Fruit fly (Drosophila melanogaster) whole organism, embryonic: ENCODE measurements around the gene CG2006.
A peak's percentile ranks its signal among the peaks of the same experiment; 100 is the strongest.

Source experiments
- Bteb2 ChIP-seq: fragments of 200-800 bp; sonication (Bioruptor generic); optimal IDR thresholded peaks from 2 replicates; lab custom pipeline; 2016; ENCODE audit warnings: missing biosample characterization, missing genetic modification characterization
- CG12942 ChIP-seq: fragments of 200-800 bp; sonication (Bioruptor generic); optimal IDR thresholded peaks from 3 replicates; lab custom pipeline; 2016; ENCODE audit warnings: missing biosample characterization, missing genetic modification characterization
- CG13296 ChIP-seq: fragments of 200-800 bp; sonication (Bioruptor generic); optimal IDR thresholded peaks from 3 replicates; lab custom pipeline; 2018; ENCODE audit warnings: missing biosample characterization, mild to moderate bottlenecking, missing genetic modification characterization
- CG14441 ChIP-seq: fragments of 200-800 bp; sonication (Bioruptor generic); IDR thresholded peaks from 2 replicates; pipeline ENCODE4 v1.3.6; 2022; ENCODE audit warnings: missing biosample characterization, missing genetic modification characterization
- CG15011 ChIP-seq: fragments of 200-800 bp; sonication (Bioruptor generic); optimal IDR thresholded peaks from 3 replicates; lab custom pipeline; 2018; ENCODE audit warnings: missing biosample characterization, mild to moderate bottlenecking, missing genetic modification characterization
- CG16813 ChIP-seq: fragments of 200-800 bp; sonication (Bioruptor generic); IDR thresholded peaks from 3 replicates; pipeline ENCODE4 v1.3.6; 2022; ENCODE audit warnings: missing biosample characterization, missing genetic modification characterization; ENCODE audit not compliant: partially characterized antibody
- CG17568 ChIP-seq: fragments of 200-800 bp; sonication (Bioruptor generic); optimal IDR thresholded peaks from 2 replicates; lab custom pipeline; 2018; ENCODE audit warnings: missing biosample characterization, mild to moderate bottlenecking, missing genetic modification characterization, moderate library complexity
- CG18476 ChIP-seq: fragments of 200-800 bp; sonication (Bioruptor generic); optimal IDR thresholded peaks from 2 replicates; lab custom pipeline; 2016; ENCODE audit warnings: missing biosample characterization, mild to moderate bottlenecking, missing genetic modification characterization
- CG32767 ChIP-seq: fragments of 200-800 bp; sonication (Bioruptor generic); IDR thresholded peaks from 2 replicates; pipeline ENCODE4 v1.3.6; 2022; ENCODE audit warnings: missing biosample characterization, missing genetic modification characterization
- CG42726 ChIP-seq: fragments of 200-800 bp; sonication (Bioruptor generic); IDR thresholded peaks from 2 replicates; pipeline ENCODE4 v1.3.6; 2022; ENCODE audit warnings: missing biosample characterization, missing genetic modification characterization; ENCODE audit not compliant: partially characterized antibody
- CG4282 ChIP-seq: fragments of 200-800 bp; sonication (Bioruptor generic); optimal IDR thresholded peaks from 2 replicates; lab custom pipeline; 2016; ENCODE audit warnings: missing biosample characterization, missing genetic modification characterization
- CG6175 ChIP-seq: fragments of 200-800 bp; sonication (Bioruptor generic); IDR thresholded peaks from 3 replicates; pipeline ENCODE4 v1.3.6; 2022; ENCODE audit warnings: missing biosample characterization, missing genetic modification characterization
- CG7928 ChIP-seq: fragments of 200-800 bp; sonication (Bioruptor generic); optimal IDR thresholded peaks from 2 replicates; lab custom pipeline; 2017; ENCODE audit warnings: missing biosample characterization, mild to moderate bottlenecking, missing genetic modification characterization
- CG7963 ChIP-seq: fragments of 200-800 bp; sonication (Bioruptor generic); IDR thresholded peaks from 3 replicates; pipeline ENCODE4 v1.3.6; 2022; ENCODE audit warnings: missing biosample characterization, missing genetic modification characterization; ENCODE audit not compliant: partially characterized antibody
- CG8359 ChIP-seq: fragments of 200-800 bp; sonication (Bioruptor generic); optimal IDR thresholded peaks from 2 replicates; lab custom pipeline; 2017; ENCODE audit warnings: missing biosample characterization, mild to moderate bottlenecking, missing genetic modification characterization, borderline replicate concordance
- CTCF ChIP-seq: fragments of 200-800 bp; sonication (Bioruptor generic); optimal IDR thresholded peaks from 2 replicates; lab custom pipeline; 2017; ENCODE audit warnings: missing biosample characterization, mild to moderate bottlenecking, missing genetic modification characterization, moderate library complexity
- CkIIα-i1 ChIP-seq: fragments of 200-800 bp; sonication (Bioruptor generic); IDR thresholded peaks from 2 replicates; pipeline ENCODE4 v1.3.6; 2022; ENCODE audit warnings: missing biosample characterization, missing genetic modification characterization
- Dad ChIP-seq: fragments of 200-800 bp; sonication (Bioruptor generic); optimal IDR thresholded peaks from 3 replicates; lab custom pipeline; 2016; ENCODE audit warnings: missing biosample characterization, missing genetic modification characterization
- Dip2 ChIP-seq: fragments of 200-800 bp; sonication (Bioruptor generic); IDR thresholded peaks from 2 replicates; pipeline ENCODE4 v1.3.6; 2022; ENCODE audit warnings: missing biosample characterization, missing genetic modification characterization
- Doc3 ChIP-seq: fragments of 200-800 bp; sonication (Bioruptor generic); IDR thresholded peaks from 3 replicates; pipeline ENCODE4 v1.3.6; 2022; ENCODE audit warnings: missing biosample characterization, missing genetic modification characterization; ENCODE audit not compliant: partially characterized antibody
- Dp ChIP-seq: fragments of 200-800 bp; sonication (Bioruptor generic); optimal IDR thresholded peaks from 2 replicates; lab custom pipeline; 2018; ENCODE audit warnings: missing biosample characterization, mild to moderate bottlenecking, missing genetic modification characterization, moderate library complexity
- Drgx ChIP-seq: fragments of 200-800 bp; sonication (Bioruptor generic); IDR thresholded peaks from 2 replicates; pipeline ENCODE4 v1.3.6; 2022; ENCODE audit warnings: missing biosample characterization, missing genetic modification characterization
- Elba2 ChIP-seq: fragments of 200-800 bp; sonication (Bioruptor generic); optimal IDR thresholded peaks from 3 replicates; lab custom pipeline; 2016; ENCODE audit warnings: missing biosample characterization, missing genetic modification characterization
- Hmx ChIP-seq: fragments of 200-800 bp; sonication (Bioruptor generic); optimal IDR thresholded peaks from 2 replicates; lab custom pipeline; 2016; ENCODE audit warnings: missing biosample characterization, missing genetic modification characterization
- Oaz ChIP-seq: fragments of 200-800 bp; sonication (Bioruptor generic); IDR thresholded peaks from 2 replicates; pipeline ENCODE4 v1.3.6; 2022; ENCODE audit warnings: missing biosample characterization, missing genetic modification characterization
- Oli ChIP-seq: fragments of 200-800 bp; sonication (Bioruptor generic); optimal IDR thresholded peaks from 2 replicates; lab custom pipeline; 2018; ENCODE audit warnings: missing biosample characterization, mild to moderate bottlenecking, missing genetic modification characterization, moderate library complexity
- ab ChIP-seq: fragments of 200-800 bp; sonication (Bioruptor generic); optimal IDR thresholded peaks from 2 replicates; lab custom pipeline; 2016; ENCODE audit warnings: missing biosample characterization, missing genetic modification characterization
- abd-A ChIP-seq: fragments of 200-800 bp; sonication (Bioruptor generic); optimal IDR thresholded peaks from 3 replicates; lab custom pipeline; 2019; ENCODE audit warnings: missing biosample characterization, mild to moderate bottlenecking, missing genetic modification characterization, moderate library complexity
- ac ChIP-seq: fragments of 200-800 bp; sonication (Bioruptor generic); optimal IDR thresholded peaks from 3 replicates; lab custom pipeline; 2017; ENCODE audit warnings: missing biosample characterization, mild to moderate bottlenecking, missing genetic modification characterization
- al ChIP-seq: fragments of 200-800 bp; sonication (Bioruptor generic); IDR thresholded peaks from 2 replicates; pipeline ENCODE4 v1.3.6; 2022; ENCODE audit warnings: missing biosample characterization, missing genetic modification characterization
- aop ChIP-seq: fragments of 200-800 bp; sonication (Bioruptor generic); IDR thresholded peaks from 2 replicates; pipeline ENCODE4 v1.3.6; 2022; ENCODE audit warnings: missing biosample characterization, missing genetic modification characterization
- ci ChIP-seq: fragments of 200-800 bp; sonication (Bioruptor generic); IDR thresholded peaks from 3 replicates; pipeline ENCODE4 v1.3.6; 2022; ENCODE audit warnings: missing biosample characterization, missing genetic modification characterization
- croc ChIP-seq: fragments of 200-800 bp; sonication (Bioruptor generic); conservative IDR thresholded peaks from 3 replicates; pipeline ENCODE4 v1.3.6; 2022; ENCODE audit warnings: missing biosample characterization, missing genetic modification characterization
- exex ChIP-seq: fragments of 200-800 bp; sonication (Bioruptor generic); optimal IDR thresholded peaks from 4 replicates; lab custom pipeline; 2018; ENCODE audit warnings: missing biosample characterization, mild to moderate bottlenecking, missing genetic modification characterization, moderate library complexity
- fd96Cb ChIP-seq: fragments of 200-800 bp; sonication (Bioruptor generic); optimal IDR thresholded peaks from 2 replicates; lab custom pipeline; 2018; ENCODE audit warnings: missing biosample characterization, mild to moderate bottlenecking, missing genetic modification characterization, moderate library complexity
- ham ChIP-seq: fragments of 200-800 bp; sonication (Bioruptor generic); IDR thresholded peaks from 2 replicates; pipeline ENCODE4 v1.3.6; 2022; ENCODE audit warnings: missing biosample characterization, missing genetic modification characterization
- hb ChIP-seq: fragments of 200-800 bp; sonication (Bioruptor generic); IDR thresholded peaks from 3 replicates; pipeline ENCODE4 v1.3.6; 2022; ENCODE audit warnings: missing biosample characterization, missing genetic modification characterization; ENCODE audit not compliant: partially characterized antibody
- hkb ChIP-seq, 2 experiments: fragments of 200-800 bp in 1 of 2; fragments of >200 bp in 1 of 2; sonication (Bioruptor generic) in 1 of 2; IDR thresholded peaks in 1 of 2; optimal IDR thresholded peaks in 1 of 2; 2 replicates each; pipeline versions ENCODE4 v1.3.6 to Lab custom; 2017 to 2022; ENCODE audit warnings: missing biosample characterization in 1 of 2, missing genetic modification characterization in 1 of 2
- klu ChIP-seq: fragments of 200-800 bp; sonication (Bioruptor generic); IDR thresholded peaks from 2 replicates; pipeline ENCODE4 v1.3.6; 2022; ENCODE audit warnings: missing biosample characterization, missing genetic modification characterization
- knrl ChIP-seq: fragments of 200-800 bp; sonication (Bioruptor generic); IDR thresholded peaks from 3 replicates; pipeline ENCODE4 v1.3.6; 2022; ENCODE audit warnings: missing biosample characterization, missing genetic modification characterization; ENCODE audit not compliant: partially characterized antibody
- lab ChIP-seq: fragments of 200-800 bp; sonication (Bioruptor generic); optimal IDR thresholded peaks from 3 replicates; lab custom pipeline; 2017; ENCODE audit warnings: missing biosample characterization, missing genetic modification characterization, mild to moderate bottlenecking, moderate library complexity, missing genetic modification reagents
- prd ChIP-seq, 3 experiments: fragments of >200 bp in 2 of 3; fragments of 200-800 bp in 1 of 3; sonication (Bioruptor generic) in 1 of 3; optimal IDR thresholded peaks in 2 of 3; IDR thresholded peaks in 1 of 3; 2 replicates in 2 of 3; 3 replicates in 1 of 3; pipeline versions ENCODE4 v1.3.6 to Lab custom; 2017 to 2022; ENCODE audit warnings: missing biosample characterization in 1 of 3, missing genetic modification characterization in 1 of 3
- row ChIP-seq: fragments of 200-800 bp; sonication (Bioruptor generic); IDR thresholded peaks from 3 replicates; pipeline ENCODE4 v1.3.6; 2022; ENCODE audit warnings: missing biosample characterization, missing genetic modification characterization
- run ChIP-seq: fragments of 200-800 bp; sonication (Bioruptor generic); optimal IDR thresholded peaks from 3 replicates; lab custom pipeline; 2018; ENCODE audit warnings: missing biosample characterization, mild to moderate bottlenecking, missing genetic modification characterization
- sens ChIP-seq: fragments of 200-800 bp; sonication (Bioruptor generic); peaks from one replicate; lab custom pipeline; 2016; ENCODE audit warnings: missing biosample characterization, missing genetic modification characterization
- tgo ChIP-seq: fragments of 200-800 bp; sonication (Bioruptor generic); IDR thresholded peaks from 3 replicates; pipeline ENCODE4 v1.3.6; 2022; ENCODE audit warnings: missing biosample characterization, missing genetic modification characterization
- tio ChIP-seq: fragments of 200-800 bp; sonication (Bioruptor generic); optimal IDR thresholded peaks from 2 replicates; lab custom pipeline; 2017; ENCODE audit warnings: missing biosample characterization, missing genetic modification characterization, inconsistent platforms
- vnd ChIP-seq: fragments of 200-800 bp; sonication (Bioruptor generic); IDR thresholded peaks from 3 replicates; pipeline ENCODE4 v1.3.6; 2022; ENCODE audit warnings: missing biosample characterization, missing genetic modification characterization; ENCODE audit not compliant: partially characterized antibody
- wek ChIP-seq: fragments of 200-800 bp; sonication (Bioruptor generic); optimal IDR thresholded peaks from 3 replicates; lab custom pipeline; 2018; ENCODE audit warnings: missing biosample characterization, mild to moderate bottlenecking, missing genetic modification characterization, moderate library complexity
- zen2 ChIP-seq: fragments of 200-800 bp; sonication (Bioruptor generic); IDR thresholded peaks from 3 replicates; pipeline ENCODE4 v1.3.6; 2022; ENCODE audit warnings: missing biosample characterization, missing genetic modification characterization; ENCODE audit not compliant: partially characterized antibody

Gene CG2006

DNA sequence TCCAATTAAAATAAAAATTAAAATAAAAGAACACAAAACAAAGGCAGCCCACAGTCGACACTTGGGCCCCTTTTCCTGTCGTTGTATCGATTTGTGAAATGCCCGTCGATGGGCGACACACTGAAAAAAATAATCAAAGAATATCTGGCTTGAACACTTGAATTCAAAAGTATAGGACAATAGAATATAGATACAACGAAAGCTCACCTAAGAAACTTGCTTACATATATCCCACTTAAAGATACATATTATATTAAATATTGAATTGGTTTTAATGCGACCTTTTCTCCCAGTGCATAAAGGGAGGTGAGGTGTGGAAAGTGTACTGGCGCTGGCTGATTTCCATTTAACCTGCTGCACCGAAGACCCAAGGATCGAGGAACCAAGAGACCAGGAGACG is 32.9 kb downstream of the CG2006 start (continued):
- TF ChIP-seq Doc3, result no peak
- no peak for TF ChIP-seq lab (GFP tag; lab: Kevin White, UChicago)
- no peak for TF ChIP-seq Bteb2 (GFP tag; lab: Kevin White, UChicago)
- TF ChIP-seq exex (tag; lab: Kevin White, UChicago), result no peak
- TF ChIP-seq klu, result no peak
- TF ChIP-seq hkb (optimal IDR thresholded peaks at IDR 0.05; lab: Kevin White, UChicago), result no peak
- peak; percentile 44; the same call in 1 of the 2 replicates for TF ChIP-seq hkb (GFP tag; IDR thresholded peaks at IDR 0.05; lab: Robert Waterston, UW)
- TF ChIP-seq Oaz, result no peak
- TF ChIP-seq CG17568 (GFP tag; lab: Kevin White, UChicago), result no peak
- TF ChIP-seq Dip2, result no peak
- TF ChIP-seq ac (GFP tag; lab: Kevin White, UChicago), result peak; percentile 37
- no peak for TF ChIP-seq CG32767 (GFP tag; lab: Robert Waterston, UW)
- TF ChIP-seq CG7963 (GFP tag; lab: Robert Waterston, UW), result no peak
- no peak for TF ChIP-seq CG14441 (GFP tag; lab: Robert Waterston, UW)
- TF ChIP-seq CG12942 (GFP tag; lab: Kevin White, UChicago), result no peak
- TF ChIP-seq Dad (GFP tag; lab: Kevin White, UChicago), result no peak
- TF ChIP-seq hb (GFP tag; lab: Robert Waterston, UW), result no peak
- TF ChIP-seq knrl, result no peak
- no peak for TF ChIP-seq CG7928 (GFP tag; lab: Kevin White, UChicago)
- TF ChIP-seq CkIIα-i1 (GFP tag; lab: Robert Waterston, UW), result no peak
- TF ChIP-seq Oli (tag; lab: Kevin White, UChicago), result peak; percentile 53
- TF ChIP-seq tio (GFP tag; lab: Kevin White, UChicago), result peak; percentile 21
- no peak for TF ChIP-seq vnd
- TF ChIP-seq ham, result no peak
- no peak for TF ChIP-seq CTCF
- peak; percentile 11 for TF ChIP-seq Elba2 (GFP tag; lab: Kevin White, UChicago)
- no peak for TF ChIP-seq Hmx (GFP tag; lab: Kevin White, UChicago)
- TF ChIP-seq prd (optimal IDR thresholded peaks at IDR 0.05; lab: Kevin White, UChicago), result no peak
- peak; percentile 81 for TF ChIP-seq prd (GFP tag; IDR thresholded peaks at IDR 0.05; lab: Robert Waterston, UW)
- TF ChIP-seq Drgx (GFP tag; lab: Robert Waterston, UW), result 0 out of 2 replicates have a peak, but pooled peaks have one; percentile 15
- TF ChIP-seq al (GFP tag; lab: Robert Waterston, UW), result no peak
- TF ChIP-seq CG42726 (GFP tag; lab: Robert Waterston, UW), result no peak
- TF ChIP-seq CG15011 (GFP tag; lab: Kevin White, UChicago), result no peak
- peak; percentile 70; the same call in 2 of the 3 replicates for TF ChIP-seq ci (GFP tag; lab: Robert Waterston, UW)
- no peak for TF ChIP-seq CG6175 (GFP tag; lab: Robert Waterston, UW)
- no peak for TF ChIP-seq zen2 (GFP tag; lab: Robert Waterston, UW)
- TF ChIP-seq CG18476 (GFP tag; lab: Kevin White, UChicago), result peak; percentile 16
- peak; percentile 76 for TF ChIP-seq fd96Cb
- peak; percentile 32; the same call in 1 of the 3 replicates for TF ChIP-seq croc (GFP tag; lab: Robert Waterston, UW)
- TF ChIP-seq CG8359, result peak; percentile 15
- TF ChIP-seq wek, result no peak
- TF ChIP-seq ab (GFP tag; lab: Kevin White, UChicago), result no peak
- TF ChIP-seq Dp (GFP tag; lab: Kevin White, UChicago), result no peak
- no peak; the same call in 2 of the 3 replicates for TF ChIP-seq tgo (GFP tag; lab: Robert Waterston, UW)
- TF ChIP-seq abd-A (tag; lab: Kevin White, UChicago), result no peak
- no peak for TF ChIP-seq CG4282 (GFP tag; lab: Kevin White, UChicago)
- no peak for TF ChIP-seq CG13296 (GFP tag; lab: Kevin White, UChicago)
- TF ChIP-seq CG16813, result no peak
- TF ChIP-seq sens (GFP tag; lab: Kevin White, UChicago), result peak; percentile 93
- TF ChIP-seq row (GFP tag; lab: Robert Waterston, UW), result peak; percentile 58
- no peak for TF ChIP-seq aop (GFP tag; lab: Robert Waterston, UW)
- TF ChIP-seq run (tag; lab: Kevin White, UChicago), result no peak
